Fruit fly (Drosophila melanogaster) whole organism, embryonic: ENCODE results near the gene baf.

Experiments used
- C15 ChIP-seq: fragments of 200-800 bp; sonication (Bioruptor generic); IDR thresholded peaks from 3 replicates; pipeline ENCODE4 v1.3.6; 2022; ENCODE audit warnings: missing biosample characterization, missing genetic modification characterization
- CG10462 ChIP-seq: fragments of 200-800 bp; sonication (Bioruptor generic); optimal IDR thresholded peaks from 2 replicates; lab custom pipeline; 2016; ENCODE audit warnings: missing biosample characterization, missing genetic modification characterization
- CG10979 ChIP-seq: fragments of 200-800 bp; sonication (Bioruptor generic); optimal IDR thresholded peaks from 2 replicates; lab custom pipeline; 2018; ENCODE audit warnings: missing biosample characterization, mild to moderate bottlenecking, missing genetic modification characterization, moderate library complexity
- CG12071 ChIP-seq: fragments of 200-800 bp; sonication (Bioruptor generic); optimal IDR thresholded peaks from 3 replicates; lab custom pipeline; 2018; ENCODE audit warnings: missing biosample characterization, mild to moderate bottlenecking, missing genetic modification characterization
- CG12219 ChIP-seq: fragments of 200-800 bp; sonication (Bioruptor generic); optimal IDR thresholded peaks from 3 replicates; lab custom pipeline; 2018; ENCODE audit warnings: missing biosample characterization, mild to moderate bottlenecking, missing genetic modification characterization
- CG12744 ChIP-seq: fragments of 200-800 bp; sonication (Bioruptor generic); optimal IDR thresholded peaks from 2 replicates; lab custom pipeline; 2016; ENCODE audit warnings: missing biosample characterization, missing genetic modification characterization
- CG12942 ChIP-seq: fragments of 200-800 bp; sonication (Bioruptor generic); optimal IDR thresholded peaks from 3 replicates; lab custom pipeline; 2016; ENCODE audit warnings: missing biosample characterization, missing genetic modification characterization
- CG13123 ChIP-seq: fragments of 200-800 bp; sonication (Bioruptor generic); optimal IDR thresholded peaks from 2 replicates; lab custom pipeline; 2016; ENCODE audit warnings: missing biosample characterization, missing genetic modification characterization
- CG13296 ChIP-seq: fragments of 200-800 bp; sonication (Bioruptor generic); optimal IDR thresholded peaks from 3 replicates; lab custom pipeline; 2018; ENCODE audit warnings: missing biosample characterization, mild to moderate bottlenecking, missing genetic modification characterization
- CG14965 ChIP-seq: fragments of 200-800 bp; sonication (Bioruptor generic); optimal IDR thresholded peaks from 2 replicates; lab custom pipeline; 2016; ENCODE audit warnings: missing biosample characterization, missing genetic modification characterization, borderline replicate concordance
- CG1603 ChIP-seq: fragments of 200-800 bp; sonication (Bioruptor generic); optimal IDR thresholded peaks from 2 replicates; lab custom pipeline; 2019; ENCODE audit warnings: missing biosample characterization, mild to moderate bottlenecking, missing genetic modification characterization, moderate library complexity
- CG1647 ChIP-seq: fragments of 200-800 bp; sonication (Bioruptor generic); optimal IDR thresholded peaks from 3 replicates; lab custom pipeline; 2016; ENCODE audit warnings: missing biosample characterization, missing genetic modification characterization
- CG1832 ChIP-seq: fragments of 200-800 bp; sonication (Bioruptor generic); optimal IDR thresholded peaks from 2 replicates; lab custom pipeline; 2017; ENCODE audit warnings: missing biosample characterization, mild to moderate bottlenecking, missing genetic modification characterization, inconsistent platforms
- CG18599 ChIP-seq: fragments of 200-800 bp; sonication (Bioruptor generic); optimal IDR thresholded peaks from 3 replicates; lab custom pipeline; 2017; ENCODE audit warnings: missing biosample characterization, missing genetic modification characterization, mild to moderate bottlenecking, moderate library complexity, missing genetic modification reagents
- CG18764 ChIP-seq: fragments of 200-800 bp; sonication (Bioruptor generic); optimal IDR thresholded peaks from 3 replicates; lab custom pipeline; 2016; ENCODE audit warnings: missing biosample characterization, missing genetic modification characterization
- CG30020 ChIP-seq: fragments of 200-800 bp; optimal IDR thresholded peaks from 2 replicates; lab custom pipeline; 2019; ENCODE audit warnings: missing biosample characterization, mild to moderate bottlenecking, missing genetic modification characterization, moderate library complexity
- CG33213 ChIP-seq: fragments of 200-800 bp; sonication (Bioruptor generic); optimal IDR thresholded peaks from 3 replicates; lab custom pipeline; 2016; ENCODE audit warnings: missing biosample characterization, missing genetic modification characterization
- CG34376 ChIP-seq: fragments of 200-800 bp; sonication (Bioruptor generic); optimal IDR thresholded peaks from 2 replicates; lab custom pipeline; 2018; ENCODE audit warnings: missing biosample characterization, mild to moderate bottlenecking, missing genetic modification characterization
- CG4424 ChIP-seq: fragments of 200-800 bp; sonication (Bioruptor generic); optimal IDR thresholded peaks from 3 replicates; lab custom pipeline; 2016; ENCODE audit warnings: missing biosample characterization, missing genetic modification characterization
- CG4730 ChIP-seq: fragments of 200-800 bp; sonication (Bioruptor generic); IDR thresholded peaks from 2 replicates; pipeline ENCODE4 v1.3.6; 2022; ENCODE audit warnings: missing biosample characterization, missing genetic modification characterization
- CG7928 ChIP-seq: fragments of 200-800 bp; sonication (Bioruptor generic); optimal IDR thresholded peaks from 2 replicates; lab custom pipeline; 2017; ENCODE audit warnings: missing biosample characterization, mild to moderate bottlenecking, missing genetic modification characterization
- CG8765 ChIP-seq: fragments of 200-800 bp; sonication (Bioruptor generic); IDR thresholded peaks from 2 replicates; pipeline ENCODE4 v1.3.6; 2022; ENCODE audit warnings: missing biosample characterization, missing genetic modification characterization
- CG9797 ChIP-seq: fragments of 200-800 bp; sonication (Bioruptor generic); optimal IDR thresholded peaks from 3 replicates; lab custom pipeline; 2018; ENCODE audit warnings: missing biosample characterization, mild to moderate bottlenecking, missing genetic modification characterization
- CTCF ChIP-seq: fragments of 200-800 bp; sonication (Bioruptor generic); optimal IDR thresholded peaks from 2 replicates; lab custom pipeline; 2017; ENCODE audit warnings: missing biosample characterization, mild to moderate bottlenecking, missing genetic modification characterization, moderate library complexity
- Chrac-16 ChIP-seq: fragments of 200-800 bp; sonication (Bioruptor generic); optimal IDR thresholded peaks from 3 replicates; lab custom pipeline; 2016; ENCODE audit warnings: missing biosample characterization, missing genetic modification characterization
- E2f1 ChIP-seq: fragments of 200-800 bp; sonication (Bioruptor generic); IDR thresholded peaks from 2 replicates; pipeline ENCODE4 v1.3.6; 2022; ENCODE audit warnings: missing biosample characterization, missing genetic modification characterization
- Ets65A ChIP-seq: fragments of 200-800 bp; sonication (Bioruptor generic); peaks from one replicate; lab custom pipeline; 2016; ENCODE audit warnings: missing biosample characterization, missing genetic modification characterization
- Hand ChIP-seq: fragments of 200-800 bp; sonication (Bioruptor generic); optimal IDR thresholded peaks from 2 replicates; lab custom pipeline; 2017; ENCODE audit warnings: mild to moderate bottlenecking, missing biosample characterization, missing genetic modification reagents, missing genetic modification characterization
- Hey ChIP-seq: fragments of 200-800 bp; sonication (Bioruptor generic); optimal IDR thresholded peaks from 3 replicates; lab custom pipeline; 2018; ENCODE audit warnings: missing biosample characterization, mild to moderate bottlenecking, missing genetic modification characterization
- MBD-R2 ChIP-seq: fragments of 200-800 bp; sonication (Bioruptor generic); IDR thresholded peaks from 2 replicates; pipeline ENCODE4 v1.3.6; 2022; ENCODE audit warnings: missing biosample characterization, missing genetic modification characterization
- NC2α ChIP-seq: fragments of 200-800 bp; sonication (Bioruptor generic); optimal IDR thresholded peaks from 2 replicates; lab custom pipeline; 2016; ENCODE audit warnings: missing biosample characterization, missing genetic modification characterization
- NfI ChIP-seq: fragments of 200-800 bp; sonication (Bioruptor generic); optimal IDR thresholded peaks from 3 replicates; lab custom pipeline; 2018; ENCODE audit warnings: missing biosample characterization, mild to moderate bottlenecking, missing genetic modification characterization, moderate library complexity
- Rfx ChIP-seq: fragments of 200-800 bp; sonication (Bioruptor generic); IDR thresholded peaks from 2 replicates; pipeline ENCODE4 v1.3.6; 2022; ENCODE audit warnings: missing biosample characterization, missing genetic modification characterization
- Ssrp ChIP-seq: fragments of 200-800 bp; sonication (Bioruptor generic); optimal IDR thresholded peaks from 2 replicates; lab custom pipeline; 2018; ENCODE audit warnings: missing biosample characterization, mild to moderate bottlenecking, missing genetic modification characterization, moderate library complexity
- Stat92E ChIP-seq, 3 experiments: fragments of >200 bp in 2 of 3; fragments of 200-800 bp in 1 of 3; sonication (Bioruptor generic) in 1 of 3; optimal IDR thresholded peaks; 2 replicates each; lab custom pipeline; 2017 to 2019; ENCODE audit warnings: missing biosample characterization in 3 of 3, missing genetic modification characterization in 3 of 3, mild to moderate bottlenecking in 1 of 3, moderate library complexity in 1 of 3
- Trl ChIP-seq, 3 experiments: fragments of >200 bp in 2 of 3; fragments of 200-800 bp in 1 of 3; sonication (Bioruptor generic) in 1 of 3; optimal IDR thresholded peaks; 2 replicates in 1 of 3; 3 replicates in 2 of 3; lab custom pipeline; 2016 to 2017; ENCODE audit warnings: missing biosample characterization in 1 of 3, missing genetic modification characterization in 1 of 3
- grn ChIP-seq: fragments of 200-800 bp; sonication (Bioruptor generic); optimal IDR thresholded peaks from 3 replicates; lab custom pipeline; 2017; ENCODE audit warnings: missing biosample characterization, missing genetic modification characterization
- jigr1 ChIP-seq: fragments of 200-800 bp; sonication (Bioruptor generic); IDR thresholded peaks from 3 replicates; pipeline ENCODE4 v1.3.6; 2022; ENCODE audit warnings: missing biosample characterization, missing genetic modification characterization
- mld ChIP-seq: fragments of 200-800 bp; sonication (Bioruptor generic); IDR thresholded peaks from 3 replicates; pipeline ENCODE4 v1.3.6; 2022; ENCODE audit warnings: missing biosample characterization, missing genetic modification characterization; ENCODE audit not compliant: partially characterized antibody
- row ChIP-seq: fragments of 200-800 bp; sonication (Bioruptor generic); IDR thresholded peaks from 3 replicates; pipeline ENCODE4 v1.3.6; 2022; ENCODE audit warnings: missing biosample characterization, missing genetic modification characterization
- sens-2 ChIP-seq: fragments of 200-800 bp; sonication (Bioruptor generic); IDR thresholded peaks from 2 replicates; pipeline ENCODE4 v1.3.6; 2022; ENCODE audit warnings: missing biosample characterization, missing genetic modification characterization
- sima ChIP-seq: fragments of 200-800 bp; sonication (Bioruptor generic); optimal IDR thresholded peaks from 2 replicates; lab custom pipeline; 2016; ENCODE audit warnings: missing biosample characterization, missing genetic modification characterization
- stc ChIP-seq: fragments of 200-800 bp; sonication (Bioruptor generic); IDR thresholded peaks from 2 replicates; pipeline ENCODE4 v1.3.6; 2022; ENCODE audit warnings: missing biosample characterization, missing genetic modification characterization
- stwl ChIP-seq: fragments of 200-800 bp; sonication (Bioruptor generic); optimal IDR thresholded peaks from 3 replicates; lab custom pipeline; 2018; ENCODE audit warnings: missing biosample characterization, mild to moderate bottlenecking, missing genetic modification characterization, moderate library complexity
- tll ChIP-seq, 2 experiments: fragments of 200-800 bp in 1 of 2; fragments of >200 bp in 1 of 2; sonication (Bioruptor generic) in 1 of 2; optimal IDR thresholded peaks; 2 replicates each; lab custom pipeline; 2017 to 2019; ENCODE audit warnings: missing biosample characterization in 2 of 2, missing genetic modification characterization in 2 of 2, mild to moderate bottlenecking in 1 of 2, moderate library complexity in 1 of 2
- vfl ChIP-seq: fragments of 200-800 bp; sonication (Bioruptor generic); optimal IDR thresholded peaks from 2 replicates; lab custom pipeline; 2016; ENCODE audit warnings: missing biosample characterization, missing genetic modification characterization
- vnd ChIP-seq: fragments of 200-800 bp; sonication (Bioruptor generic); IDR thresholded peaks from 3 replicates; pipeline ENCODE4 v1.3.6; 2022; ENCODE audit warnings: missing biosample characterization, missing genetic modification characterization; ENCODE audit not compliant: partially characterized antibody
- wek ChIP-seq: fragments of 200-800 bp; sonication (Bioruptor generic); optimal IDR thresholded peaks from 3 replicates; lab custom pipeline; 2018; ENCODE audit warnings: missing biosample characterization, mild to moderate bottlenecking, missing genetic modification characterization, moderate library complexity

The baf gene

dm6 chr2L:7993984-7994854 is 35.0 kb upstream of the baf start, which contains the start of gene pes (continued):
- TF ChIP-seq Hand (no peak), CTCF (GFP tag; lab: Kevin White, UChicago) (peak; percentile 53), CG14965 (no peak), grn (GFP tag; lab: Kevin White, UChicago) (peak; percentile 81), CG33213 (GFP tag; lab: Kevin White, UChicago) (peak; percentile 59), CG13296 (GFP tag; lab: Kevin White, UChicago) (peak; percentile 96), CG13123 (GFP tag; lab: Kevin White, UChicago) (peak; percentile 52), Hey (tag; lab: Kevin White, UChicago) (peak; percentile 41), stc (GFP tag; lab: Robert Waterston, UW) (peak; percentile 92), CG1832 (peak; percentile 75), Ets65A (GFP tag; lab: Kevin White, UChicago) (peak; percentile 98), vfl (GFP tag; lab: Kevin White, UChicago) (peak; percentile 71), C15 (peak; percentile 79), sima (GFP tag; lab: Kevin White, UChicago) (peak; percentile 10), mld (GFP tag; lab: Robert Waterston, UW) (peak; percentile 69; the same call in 2 of the 3 replicates), CG12942 (GFP tag; lab: Kevin White, UChicago) (peak; percentile 62), sens-2 (GFP tag; lab: Robert Waterston, UW) (peak; percentile 63), Stat92E (GFP tag; optimal IDR thresholded peaks at IDR 0.05; lab: Kevin White, UChicago) (peak in 1 of 3 experiments; percentile 95), NC2α (GFP tag; lab: Kevin White, UChicago) (peak; percentile 39), CG18599 (GFP tag; lab: Kevin White, UChicago) (peak; percentile 97), vnd (no peak), CG30020 (peak; percentile 51), CG7928 (GFP tag; lab: Kevin White, UChicago) (peak; percentile 49), CG1647 (peak; percentile 87), MBD-R2 (peak; percentile 91), CG18764 (GFP tag; lab: Kevin White, UChicago) (peak; percentile 83), CG10979 (tag; lab: Kevin White, UChicago) (peak; percentile 91), wek (GFP tag; lab: Kevin White, UChicago) (peak; percentile 74), E2f1 (GFP tag; lab: Robert Waterston, UW) (peak; percentile 94), CG4730 (peak; percentile 87), CG4424 (GFP tag; lab: Kevin White, UChicago) (peak; percentile 96), CG10462 (peak; percentile 69), CG12744 (GFP tag; lab: Kevin White, UChicago) (peak; percentile 58), CG1603 (tag; lab: Kevin White, UChicago) (peak; percentile 46), row (GFP tag; lab: Robert Waterston, UW) (peak; percentile 91), CG8765 (GFP tag; lab: Robert Waterston, UW) (peak; percentile 87), CG34376 (GFP tag; lab: Kevin White, UChicago) (peak; percentile 98), jigr1 (peak; percentile 72; the same call in 1 of the 3 replicates), CG9797 (GFP tag; lab: Kevin White, UChicago) (peak; percentile 62), CG12219 (peak; percentile 20), NfI (GFP tag; lab: Kevin White, UChicago) (peak; percentile 91), Chrac-16 (GFP tag; lab: Kevin White, UChicago) (peak; percentile 8), Rfx (GFP tag; lab: Robert Waterston, UW) (peak; percentile 63), tll (GFP tag; optimal IDR thresholded peaks at IDR 0.05; lab: Kevin White, UChicago) (peak; percentile 55 to 59), CG12071 (GFP tag; lab: Kevin White, UChicago) (peak; percentile 72), stwl (tag; lab: Kevin White, UChicago) (peak; percentile 20), Trl (optimal IDR thresholded peaks at IDR 0.05; lab: Kevin White, UChicago) (peak; percentile 78 to 93), Trl (GFP tag; optimal IDR thresholded peaks at IDR 0.05; lab: Kevin White, UChicago) (peak; percentile 92), Ssrp (peak; percentile 91)
